Worm (Caenorhabditis elegans) whole organism, L3 larva: Measurements from ENCODE around the gene T23G4.127.

Experiments used
- aly-2 ChIP-seq: fragments of 150-350 bp; optimal IDR thresholded peaks from 2 replicates; lab custom pipeline; 2014; ENCODE audit warnings: missing biosample characterization, missing genetic modification characterization
- ama-1 ChIP-seq: fragments of 150-350 bp; optimal IDR thresholded peaks from 2 replicates; lab custom pipeline; 2018
- fos-1 ChIP-seq: fragments of 150-350 bp; optimal IDR thresholded peaks from 2 replicates; lab custom pipeline; 2014; ENCODE audit warnings: missing biosample characterization, missing genetic modification characterization
- nhr-76 ChIP-seq: fragments of 150-350 bp; sonication (generic microtip); optimal IDR thresholded peaks from 5 replicates; lab custom pipeline; 2014; ENCODE audit warnings: missing biosample characterization, missing genetic modification characterization
- pha-4 ChIP-seq: fragments of 150-350 bp; optimal IDR thresholded peaks from 2 replicates; lab custom pipeline; 2014; ENCODE audit warnings: missing biosample characterization, missing genetic modification reagents, missing genetic modification characterization
- pqm-1 ChIP-seq: fragments of 150-350 bp; optimal IDR thresholded peaks from 2 replicates; lab custom pipeline; 2017; ENCODE audit warnings: missing biosample characterization, missing genetic modification characterization, inconsistent platforms
- tbx-2 ChIP-seq: sonication (generic microtip); optimal IDR thresholded peaks from 2 replicates; lab custom pipeline; 2016; ENCODE audit warnings: mild to moderate bottlenecking, missing genetic modification characterization, missing compliant biosample characterization
- unc-62 ChIP-seq: fragments of 150-350 bp; sonication (generic microtip); optimal IDR thresholded peaks from 4 replicates; lab custom pipeline; 2014; ENCODE audit warnings: missing biosample characterization, missing genetic modification reagents, missing genetic modification characterization

DNA sequence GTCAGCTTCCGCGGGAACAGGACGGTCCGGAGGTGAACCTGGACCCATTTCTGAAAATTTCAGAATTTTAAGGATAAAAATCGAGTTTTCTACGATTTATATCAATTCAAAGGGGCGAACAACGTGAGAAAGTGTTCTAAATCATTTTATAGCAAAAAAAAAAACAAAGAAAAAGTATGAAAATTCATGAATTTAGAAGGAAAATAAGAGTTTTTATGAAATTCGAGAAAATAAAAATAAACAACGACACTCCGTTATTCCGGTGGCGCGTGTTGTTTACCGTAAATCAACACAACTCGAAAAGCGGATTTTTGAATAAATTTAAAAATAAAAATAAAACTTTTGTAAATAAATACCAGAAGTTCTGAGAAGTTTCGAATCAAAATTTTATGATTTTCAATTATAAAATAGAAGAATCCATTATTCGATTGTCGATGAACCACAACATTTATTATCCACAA lies 11.5 kb downstream of the T23G4.127 start, which contains the start of gene nyn-1:
- TF ChIP-seq pha-4 (tag; lab: Kevin White, UChicago) (no peak), pqm-1 (tag; lab: Kevin White, UChicago) (no peak), ama-1 (no peak), nhr-76 (tag; lab: Kevin White, UChicago) (no peak), unc-62 (GFP tag; lab: Kevin White, UChicago) (no peak), fos-1 (tag; lab: Kevin White, UChicago) (no peak), tbx-2 (tag; lab: Kevin White, UChicago) (no peak), aly-2 (tag; lab: Kevin White, UChicago) (no peak)
